Worm (Caenorhabditis elegans) whole organism, early embryonic: ENCODE data around the gene let-653.

Experiments
- B0310.2 ChIP-seq: sonication (generic microtip); optimal IDR thresholded peaks from 2 replicates; lab custom pipeline; 2016; ENCODE audit warnings: mild to moderate bottlenecking, missing genetic modification characterization, missing compliant biosample characterization
- F13C5.2 ChIP-seq: sonication (generic microtip); optimal IDR thresholded peaks from 2 replicates; lab custom pipeline; 2017; ENCODE audit warnings: mild to moderate bottlenecking, missing genetic modification characterization, inconsistent platforms, missing compliant biosample characterization
- aly-1 ChIP-seq: sonication (generic microtip); optimal IDR thresholded peaks from 2 replicates; lab custom pipeline; 2016; ENCODE audit warnings: missing genetic modification characterization, missing compliant biosample characterization
- ama-1 ChIP-seq: fragments of 150-350 bp; optimal IDR thresholded peaks from 2 replicates; lab custom pipeline; 2014
- ceh-13 ChIP-seq: fragments of 200-800 bp; sonication (Bioruptor generic); optimal IDR thresholded peaks from 2 replicates; lab custom pipeline; 2018; ENCODE audit warnings: mild to moderate bottlenecking, missing genetic modification characterization, missing compliant biosample characterization
- ceh-36 ChIP-seq: sonication (generic microtip); optimal IDR thresholded peaks from 2 replicates; lab custom pipeline; 2016; ENCODE audit warnings: missing genetic modification characterization, inconsistent platforms, missing compliant biosample characterization
- ets-7 ChIP-seq: sonication (generic microtip); optimal IDR thresholded peaks from 2 replicates; lab custom pipeline; 2016; ENCODE audit warnings: missing genotype, missing genetic modification characterization, missing compliant biosample characterization
- flt-1 ChIP-seq: fragments of 200-800 bp; sonication (Bioruptor generic); IDR thresholded peaks from 2 replicates; pipeline ENCODE4 v1.3.6; 2022; ENCODE audit warnings: missing genetic modification characterization, missing compliant biosample characterization
- hmbx-1 ChIP-seq: sonication (generic microtip); optimal IDR thresholded peaks from 2 replicates; lab custom pipeline; 2016; ENCODE audit warnings: mild to moderate bottlenecking, missing genetic modification characterization, missing compliant biosample characterization
- hmg-4 ChIP-seq: fragments of 200-800 bp; sonication (Bioruptor generic); optimal IDR thresholded peaks from 2 replicates; lab custom pipeline; 2018; ENCODE audit warnings: mild to moderate bottlenecking, missing genetic modification characterization, missing compliant biosample characterization
- hnd-1 ChIP-seq: sonication (generic microtip); optimal IDR thresholded peaks from 2 replicates; lab custom pipeline; 2016; ENCODE audit warnings: missing genetic modification characterization, missing compliant biosample characterization
- pes-1 ChIP-seq: fragments of 200-800 bp; sonication (Bioruptor generic); IDR thresholded peaks from 2 replicates; pipeline ENCODE4 v1.3.6; 2022; ENCODE audit warnings: missing genetic modification reagents, missing genetic modification characterization, missing compliant biosample characterization
- scrt-1 ChIP-seq: fragments of 200-800 bp; sonication (Bioruptor generic); IDR thresholded peaks from 2 replicates; pipeline ENCODE4 v1.3.6; 2022; ENCODE audit warnings: missing genetic modification characterization, missing compliant biosample characterization
- sea-1 ChIP-seq: fragments of 200-800 bp; sonication (Bioruptor generic); conservative IDR thresholded peaks from 2 replicates; pipeline ENCODE4 v1.3.6; 2022; ENCODE audit warnings: missing genetic modification characterization, missing compliant biosample characterization
- tbx-11 ChIP-seq: fragments of 200-800 bp; sonication (Bioruptor generic); IDR thresholded peaks from 2 replicates; pipeline ENCODE4 v1.3.6; 2022; ENCODE audit warnings: missing genetic modification characterization, missing compliant biosample characterization
- tbx-37 ChIP-seq: fragments of 200-800 bp; sonication (Bioruptor generic); conservative IDR thresholded peaks from 2 replicates; pipeline ENCODE4 v1.3.6; 2022; ENCODE audit warnings: missing genetic modification reagents, missing genetic modification characterization, missing compliant biosample characterization
- tra-4 ChIP-seq: sonication (generic microtip); optimal IDR thresholded peaks from 2 replicates; lab custom pipeline; 2017; ENCODE audit warnings: missing genetic modification characterization, missing compliant biosample characterization

let-653 gene

DNA sequence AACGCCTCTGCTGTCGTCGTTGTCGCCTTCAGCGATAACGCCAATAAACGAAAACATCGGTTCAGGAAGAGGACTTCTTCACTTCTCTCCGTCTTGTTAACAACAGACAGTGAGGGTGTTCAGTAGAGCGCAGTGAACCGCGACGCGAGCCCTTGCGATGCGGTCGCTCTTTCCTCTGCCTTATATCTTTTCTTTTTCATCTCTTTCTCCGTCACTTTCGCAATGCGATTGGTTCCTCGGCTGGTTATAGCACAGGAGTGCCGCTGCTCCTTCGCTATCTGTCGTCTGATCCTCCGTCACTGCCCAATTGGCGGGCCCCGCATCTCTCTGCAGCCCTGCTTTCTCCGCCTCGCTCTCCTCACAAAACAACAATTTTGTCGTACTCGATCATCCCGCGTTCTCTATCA lies 28.3 kb upstream of the let-653 start:
- TF ChIP-seq scrt-1 (GFP tag; lab: Robert Waterston, UW) = no peak
- TF ChIP-seq tra-4 = no peak
- peak; percentile 67 for TF ChIP-seq aly-1 (tag; lab: Kevin White, UChicago)
- no peak for TF ChIP-seq sea-1
- no peak for TF ChIP-seq pes-1
- no peak for TF ChIP-seq B0310.2 (tag; lab: Kevin White, UChicago)
- TF ChIP-seq hmg-4 (GFP tag; lab: Kevin White, UChicago) = peak; percentile 60
- TF ChIP-seq hmbx-1 = no peak
- TF ChIP-seq F13C5.2 (tag; lab: Kevin White, UChicago) = no peak
- no peak for TF ChIP-seq ceh-36
- TF ChIP-seq ceh-13 = no peak
- no peak for TF ChIP-seq ama-1 (lab: Kevin White, UChicago)
- TF ChIP-seq hnd-1 (tag; lab: Kevin White, UChicago) = no peak
- TF ChIP-seq ets-7 = no peak
- TF ChIP-seq flt-1 (GFP tag; lab: Robert Waterston, UW) = 0 out of 2 replicates have a peak, but pooled peaks have one; percentile 18
- TF ChIP-seq tbx-37 (GFP tag; lab: Robert Waterston, UW) = no peak

DNA sequence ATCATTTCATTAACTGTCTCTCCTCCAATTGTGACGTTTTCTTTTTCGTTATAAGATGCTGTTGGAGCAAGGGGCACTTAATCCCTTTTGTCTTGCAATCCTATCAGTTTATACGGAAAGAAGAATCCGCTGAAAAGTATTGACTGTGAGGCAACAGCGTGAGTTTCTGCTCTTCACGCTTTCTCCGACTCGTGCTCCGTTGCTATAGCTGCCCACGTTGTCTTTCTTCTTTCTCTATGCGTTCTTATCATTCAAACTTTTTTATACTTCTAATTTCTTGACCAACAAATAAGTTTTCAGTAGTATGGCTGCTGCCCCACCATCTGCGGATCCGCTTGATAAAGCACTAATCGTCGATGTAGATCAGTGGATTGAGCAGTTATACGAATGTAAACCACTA lies 27.3 kb upstream of the let-653 start, which contains the start of gene let-92:
TSS of gene let-92 (plus strand) at position 301 of the 400 bp plus-strand sequence.
- TF ChIP-seq tra-4 (no peak), hmg-4 (GFP tag; lab: Kevin White, UChicago) (no peak), sea-1 (no peak), ama-1 (lab: Kevin White, UChicago) (no peak), scrt-1 (GFP tag; lab: Robert Waterston, UW) (no peak), pes-1 (no peak), F13C5.2 (tag; lab: Kevin White, UChicago) (no peak), B0310.2 (tag; lab: Kevin White, UChicago) (no peak), ceh-13 (no peak), flt-1 (GFP tag; lab: Robert Waterston, UW) (no peak), hnd-1 (tag; lab: Kevin White, UChicago) (no peak), tbx-37 (GFP tag; lab: Robert Waterston, UW) (no peak), ets-7 (no peak), tbx-11 (no peak), ceh-36 (no peak), aly-1 (tag; lab: Kevin White, UChicago) (no peak), hmbx-1 (no peak)

DNA sequence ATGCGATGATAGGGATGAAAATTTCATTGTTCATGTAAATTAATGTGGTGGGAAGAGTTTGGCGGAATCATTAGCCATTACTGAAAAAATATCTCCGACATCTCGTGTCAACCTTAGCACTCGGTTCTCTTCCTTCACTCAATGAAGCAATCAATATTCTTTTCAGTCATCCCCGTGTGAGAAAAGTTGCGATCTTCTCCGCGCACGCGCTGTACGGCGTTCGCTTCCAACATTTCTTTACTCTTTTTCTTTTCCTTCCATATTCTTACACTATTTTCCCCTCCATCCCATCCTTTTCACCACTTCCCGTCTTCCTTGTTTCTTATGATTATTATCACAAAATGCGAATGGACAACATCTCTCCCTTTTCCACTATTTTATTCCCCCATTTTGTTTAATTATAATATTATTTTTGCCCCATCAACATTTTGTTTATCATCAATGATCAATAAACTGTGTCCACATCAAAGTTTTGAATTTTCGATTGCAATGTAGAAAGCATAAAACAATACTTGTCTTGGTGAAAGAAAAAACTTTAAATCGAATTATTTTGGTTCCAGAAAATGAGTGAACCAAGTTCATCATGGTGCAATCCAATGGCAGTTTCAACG lies 25.3 kb upstream of the let-653 start, which contains the start of gene mob-1:
TSS of gene mob-1 (plus strand) at position 561 of the 611 bp plus-strand sequence.
- no peak for TF ChIP-seq scrt-1 (GFP tag; lab: Robert Waterston, UW)
- TF ChIP-seq hnd-1 (tag; lab: Kevin White, UChicago) = no peak
- TF ChIP-seq tra-4 = no peak
- no peak for TF ChIP-seq hmbx-1
- TF ChIP-seq tbx-11 = no peak
- no peak for TF ChIP-seq hmg-4 (GFP tag; lab: Kevin White, UChicago)
- TF ChIP-seq B0310.2 (tag; lab: Kevin White, UChicago) = no peak
- no peak for TF ChIP-seq pes-1
- no peak for TF ChIP-seq aly-1 (tag; lab: Kevin White, UChicago)
- no peak for TF ChIP-seq flt-1 (GFP tag; lab: Robert Waterston, UW)
- TF ChIP-seq ceh-13 = no peak
- no peak for TF ChIP-seq ets-7
- no peak for TF ChIP-seq sea-1

DNA sequence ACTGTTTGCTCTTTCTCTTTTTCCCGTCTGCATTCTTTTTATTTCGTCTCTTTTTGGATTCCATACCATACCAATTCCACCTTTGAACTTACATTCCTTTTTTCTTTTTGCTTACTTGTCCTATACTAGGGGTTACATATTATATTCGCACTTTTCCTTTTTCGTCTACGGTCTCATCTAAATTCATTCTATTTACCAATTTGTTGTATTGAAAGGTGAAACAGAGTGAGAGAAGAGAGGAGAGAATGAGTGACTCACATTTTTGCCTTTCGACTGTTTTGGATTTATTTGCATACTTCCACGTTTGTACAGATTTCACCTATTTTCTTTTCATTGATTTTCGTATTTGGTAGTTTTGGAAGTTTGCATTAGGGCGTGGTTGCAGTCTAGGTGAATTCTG lies 22.0 kb upstream of the let-653 start:
- TF ChIP-seq scrt-1 (GFP tag; lab: Robert Waterston, UW) (no peak), ceh-36 (no peak), tbx-11 (no peak), pes-1 (no peak), hmbx-1 (no peak), hnd-1 (tag; lab: Kevin White, UChicago) (no peak), F13C5.2 (tag; lab: Kevin White, UChicago) (no peak), flt-1 (GFP tag; lab: Robert Waterston, UW) (no peak)

DNA sequence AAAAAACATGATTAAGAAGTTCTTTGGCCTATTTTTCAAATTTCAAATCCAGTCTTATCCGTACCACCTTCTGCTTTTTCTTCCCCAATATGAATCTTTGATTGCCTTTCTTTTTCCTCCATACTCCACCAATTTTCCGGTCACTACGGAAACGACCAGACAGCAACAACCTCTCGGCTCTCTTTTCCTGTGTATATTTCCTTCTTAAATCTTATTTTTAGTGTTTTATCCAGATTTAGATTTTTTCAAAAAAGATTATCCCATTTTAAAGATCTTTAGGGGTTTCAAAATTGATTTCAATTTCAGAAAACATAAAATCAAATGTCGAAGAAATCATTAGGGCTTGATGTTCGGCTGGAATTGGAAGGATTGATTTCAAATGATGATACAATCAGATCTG lies 21.2 kb upstream of the let-653 start, which contains the start of gene trpa-1:
TSS of gene trpa-1 (plus strand) at position 301 of the 400 bp plus-strand sequence.
- no peak for TF ChIP-seq tbx-11

DNA sequence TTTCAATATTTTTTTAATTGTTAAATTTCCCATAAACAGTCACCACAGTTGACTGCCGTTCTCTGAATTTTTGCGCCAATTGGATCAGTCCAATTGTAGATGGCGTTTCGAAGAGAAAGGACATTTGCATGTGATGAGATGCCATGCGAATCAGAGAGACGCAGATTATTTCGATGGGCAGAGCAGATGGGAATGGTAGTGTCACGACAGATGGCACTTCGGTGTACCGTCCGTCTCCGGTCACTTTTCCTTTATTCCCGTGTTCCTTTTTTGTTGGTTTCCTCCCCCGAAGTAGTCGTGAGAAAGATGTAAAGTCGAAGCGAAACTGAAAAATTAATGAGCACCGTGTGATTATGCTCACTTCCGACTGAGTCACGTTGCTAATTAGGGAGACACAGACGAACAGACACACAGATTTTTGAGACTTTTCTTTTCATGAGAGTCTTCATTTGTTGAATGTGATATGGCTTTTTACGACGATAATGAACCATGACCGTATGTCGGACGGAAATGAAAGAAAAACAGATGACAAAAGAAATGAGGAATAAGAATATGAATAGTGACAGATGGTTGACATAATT lies 17.7 kb upstream of the let-653 start:
- TF ChIP-seq pes-1 (no peak), hmg-4 (GFP tag; lab: Kevin White, UChicago) (no peak)

DNA sequence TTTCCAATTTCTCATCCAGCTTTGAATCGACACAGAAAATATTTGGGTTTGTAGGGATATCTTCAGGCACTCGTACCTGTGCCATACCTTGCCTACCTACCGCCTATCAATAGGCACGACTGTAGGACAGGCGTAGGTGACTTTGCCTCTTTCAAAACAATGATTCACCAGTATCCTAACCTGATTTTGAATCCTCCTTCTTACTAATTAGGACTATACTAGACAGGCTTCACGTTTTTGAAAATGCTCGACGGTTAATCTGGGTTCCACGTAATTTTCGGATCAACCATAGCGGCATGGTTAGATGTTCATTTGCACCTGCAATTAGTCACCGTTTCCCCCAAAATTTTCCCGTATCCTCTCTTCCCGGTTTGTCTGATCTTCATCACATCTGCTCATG lies 17.0 kb upstream of the let-653 start:
- TF ChIP-seq B0310.2 (tag; lab: Kevin White, UChicago) = no peak
- TF ChIP-seq tbx-37 (GFP tag; lab: Robert Waterston, UW) = no peak
- TF ChIP-seq aly-1 (tag; lab: Kevin White, UChicago) = no peak
- no peak for TF ChIP-seq scrt-1 (GFP tag; lab: Robert Waterston, UW)
- no peak for TF ChIP-seq tra-4
- TF ChIP-seq tbx-11 = no peak
- no peak for TF ChIP-seq sea-1
- TF ChIP-seq pes-1 = no peak
- no peak for TF ChIP-seq ama-1 (lab: Kevin White, UChicago)
- no peak for TF ChIP-seq ceh-13
- TF ChIP-seq flt-1 (GFP tag; lab: Robert Waterston, UW) = no peak
- TF ChIP-seq ceh-36 = no peak
- no peak for TF ChIP-seq hmg-4 (GFP tag; lab: Kevin White, UChicago)
- no peak for TF ChIP-seq ets-7
- TF ChIP-seq F13C5.2 (tag; lab: Kevin White, UChicago) = no peak
- no peak for TF ChIP-seq hnd-1 (tag; lab: Kevin White, UChicago)

DNA sequence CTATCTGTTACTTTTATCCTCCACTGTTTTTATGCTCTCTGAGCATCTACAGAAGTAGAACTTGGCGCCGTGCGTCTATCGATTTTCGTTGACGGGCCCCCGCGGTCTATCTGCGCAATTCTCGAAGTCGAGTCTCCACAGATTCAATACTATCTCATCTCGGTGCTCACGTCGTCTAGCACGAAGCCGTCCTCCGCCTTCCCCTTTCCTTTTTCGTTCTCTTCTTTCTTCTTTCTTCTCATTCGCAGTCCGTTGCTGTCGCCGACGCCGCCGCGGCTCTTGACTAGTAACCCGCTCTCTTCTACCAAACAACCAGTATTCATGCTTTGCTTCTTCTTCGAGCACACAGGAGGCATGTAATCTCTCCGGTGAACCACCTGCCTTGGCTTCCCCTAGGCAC lies 14.3 kb upstream of the let-653 start:
- 0 out of 2 replicates have a peak, but pooled peaks have one; percentile 41 for TF ChIP-seq scrt-1 (GFP tag; lab: Robert Waterston, UW)
- peak; percentile 32 for TF ChIP-seq aly-1 (tag; lab: Kevin White, UChicago)
- TF ChIP-seq pes-1 = no peak
